Fruit fly (Drosophila melanogaster) whole organism: ENCODE data around the gene CG42780.
A peak's percentile ranks its signal among the peaks of the same experiment; 100 is the strongest.

Experiments used
- CG8478 ChIP-seq: fragments of >200 bp; optimal IDR thresholded peaks from 2 replicates; lab custom pipeline; 2018; ENCODE audit warnings: inconsistent platforms
- Dll ChIP-seq: fragments of >200 bp; optimal IDR thresholded peaks from 2 replicates; lab custom pipeline; 2017
- EcR ChIP-seq, 2 experiments: fragments of >200 bp; optimal IDR thresholded peaks; 2 replicates each; lab custom pipeline; 2017; ENCODE audit warnings: missing biosample characterization in 2 of 2, missing genetic modification characterization in 2 of 2, missing genetic modification reagents in 2 of 2
- pan ChIP-seq: fragments of >200 bp; optimal IDR thresholded peaks from 2 replicates; lab custom pipeline; 2017
- psq ChIP-seq: fragments of >200 bp; optimal IDR thresholded peaks from 2 replicates; lab custom pipeline; 2017
- usp ChIP-seq: fragments of >200 bp; optimal IDR thresholded peaks from 2 replicates; lab custom pipeline; 2017; ENCODE audit warnings: missing biosample characterization, missing genetic modification characterization, mixed read lengths

Gene CG42780

dm6 chrX:7336962-7337844 lies 5.2 kb upstream of the CG42780 start, which contains the start of gene CBP:
Gene CBP (plus strand): TSS chrX:7337352.
- TF ChIP-seq usp (GFP tag; lab: Kevin White, UChicago), result no peak
- no peak for TF ChIP-seq EcR (GFP tag; optimal IDR thresholded peaks at IDR 0.05; lab: Kevin White, UChicago)

- TF ChIP-seq Dll (no peak), EcR (GFP tag; optimal IDR thresholded peaks at IDR 0.05; lab: Kevin White, UChicago) (no peak), psq (lab: Kevin White, UChicago) (no peak), CG8478 (lab: Kevin White, UChicago) (no peak), pan (lab: Kevin White, UChicago) (no peak), usp (GFP tag; lab: Kevin White, UChicago) (no peak)
Observed at dm6 chrX:7336121-7336961, 4.3 kb upstream of the CG42780 start.

- no peak for TF ChIP-seq pan (lab: Kevin White, UChicago)
- TF ChIP-seq EcR (GFP tag; optimal IDR thresholded peaks at IDR 0.05; lab: Kevin White, UChicago), result peak; percentile 11 to 70
Observed at dm6 chrX:7335524-7335991, 3.6 kb upstream of the CG42780 start.

dm6 chrX:7334801-7335176 lies 2.8 kb upstream of the CG42780 start:
- TF ChIP-seq psq (lab: Kevin White, UChicago) (no peak), EcR (GFP tag; optimal IDR thresholded peaks at IDR 0.05; lab: Kevin White, UChicago) (no peak), Dll (no peak), pan (lab: Kevin White, UChicago) (no peak), usp (GFP tag; lab: Kevin White, UChicago) (no peak), CG8478 (lab: Kevin White, UChicago) (no peak)

dm6 chrX:7333858-7334800 lies 2.1 kb upstream of the CG42780 start:
- TF ChIP-seq psq (lab: Kevin White, UChicago) (no peak), usp (GFP tag; lab: Kevin White, UChicago) (no peak), EcR (GFP tag; optimal IDR thresholded peaks at IDR 0.05; lab: Kevin White, UChicago) (no peak), Dll (no peak), pan (lab: Kevin White, UChicago) (no peak), CG8478 (lab: Kevin White, UChicago) (no peak)

- no peak for TF ChIP-seq Dll
- no peak for TF ChIP-seq CG8478 (lab: Kevin White, UChicago)
- TF ChIP-seq EcR (GFP tag; optimal IDR thresholded peaks at IDR 0.05; lab: Kevin White, UChicago), result no peak
- no peak for TF ChIP-seq psq (lab: Kevin White, UChicago)
- no peak for TF ChIP-seq pan (lab: Kevin White, UChicago)
- TF ChIP-seq usp (GFP tag; lab: Kevin White, UChicago), result no peak
Observed at dm6 chrX:7333298-7333743, 1.3 kb upstream of the CG42780 start.

dm6 chrX:7332493-7332892 lies 502 bp upstream of the CG42780 start:
- TF ChIP-seq pan (lab: Kevin White, UChicago), result no peak
- no peak for TF ChIP-seq psq (lab: Kevin White, UChicago)
- no peak for TF ChIP-seq Dll
- TF ChIP-seq EcR (GFP tag; optimal IDR thresholded peaks at IDR 0.05; lab: Kevin White, UChicago), result no peak
- no peak for TF ChIP-seq usp (GFP tag; lab: Kevin White, UChicago)
- no peak for TF ChIP-seq CG8478 (lab: Kevin White, UChicago)

dm6 chrX:7328746-7329145 lies 3.2 kb downstream of the CG42780 start, which contains the start of gene Acsf3:
Gene Acsf3 (plus strand): TSS chrX:7329046.
- TF ChIP-seq pan (lab: Kevin White, UChicago) (no peak), CG8478 (lab: Kevin White, UChicago) (no peak), Dll (no peak), EcR (GFP tag; optimal IDR thresholded peaks at IDR 0.05; lab: Kevin White, UChicago) (no peak), usp (GFP tag; lab: Kevin White, UChicago) (no peak), psq (lab: Kevin White, UChicago) (no peak)

dm6 chrX:7324816-7325246 lies 7.2 kb downstream of the CG42780 start:
- TF ChIP-seq CG8478 (lab: Kevin White, UChicago) (peak; percentile 16), pan (lab: Kevin White, UChicago) (no peak)

dm6 chrX:7323649-7324511 lies 8.1 kb downstream of the CG42780 start, which contains the start of the genes Atg5 and Dok:
Gene Atg5 (minus strand): TSS chrX:7323770.
Gene Dok (plus strand): TSS chrX:7324214.
- TF ChIP-seq psq (lab: Kevin White, UChicago) (no peak), CG8478 (lab: Kevin White, UChicago) (no peak), usp (GFP tag; lab: Kevin White, UChicago) (no peak), EcR (GFP tag; optimal IDR thresholded peaks at IDR 0.05; lab: Kevin White, UChicago) (no peak), pan (lab: Kevin White, UChicago) (no peak), Dll (no peak)
